Fruit fly (Drosophila melanogaster) whole organism, embryonic: ENCODE measurements around the gene Mrgn1.

ENCODE experiments used
- Ada2b ChIP-seq: fragments of 200-800 bp; sonication (Bioruptor generic); IDR thresholded peaks from 2 replicates; pipeline ENCODE4 v1.3.6; 2022; ENCODE audit warnings: missing biosample characterization, missing genetic modification characterization
- B-H1 ChIP-seq: fragments of 200-800 bp; sonication (Bioruptor generic); IDR thresholded peaks from 3 replicates; pipeline ENCODE4 v1.3.6; 2022; ENCODE audit warnings: missing biosample characterization, missing genetic modification characterization
- Bgb ChIP-seq: fragments of 200-800 bp; sonication (Bioruptor generic); IDR thresholded peaks from 2 replicates; pipeline ENCODE4 v1.3.6; 2022; ENCODE audit warnings: missing biosample characterization, missing genetic modification characterization; ENCODE audit not compliant: partially characterized antibody
- CG10366 ChIP-seq: fragments of 200-800 bp; sonication (Bioruptor generic); IDR thresholded peaks from 2 replicates; pipeline ENCODE4 v1.3.6; 2022; ENCODE audit warnings: missing biosample characterization, missing genetic modification characterization
- CG11093 ChIP-seq: fragments of 200-800 bp; sonication (Bioruptor generic); IDR thresholded peaks from 3 replicates; pipeline ENCODE4 v1.3.6; 2022; ENCODE audit warnings: missing biosample characterization, missing genetic modification characterization
- CG12769 ChIP-seq: fragments of 200-800 bp; sonication (Bioruptor generic); optimal IDR thresholded peaks from 2 replicates; lab custom pipeline; 2019; ENCODE audit warnings: missing biosample characterization, mild to moderate bottlenecking, missing genetic modification characterization, moderate library complexity
- CG1529 ChIP-seq: fragments of 200-800 bp; sonication (Bioruptor generic); optimal IDR thresholded peaks from 3 replicates; lab custom pipeline; 2018; ENCODE audit warnings: missing biosample characterization, missing genetic modification characterization
- CG1647 ChIP-seq: fragments of 200-800 bp; sonication (Bioruptor generic); optimal IDR thresholded peaks from 3 replicates; lab custom pipeline; 2016; ENCODE audit warnings: missing biosample characterization, missing genetic modification characterization
- CG17829 ChIP-seq: fragments of 200-800 bp; optimal IDR thresholded peaks from 2 replicates; lab custom pipeline; 2019; ENCODE audit warnings: missing biosample characterization, mild to moderate bottlenecking, missing genetic modification characterization, moderate library complexity
- CG18262 ChIP-seq: fragments of 200-800 bp; optimal IDR thresholded peaks from 3 replicates; lab custom pipeline; 2019; ENCODE audit warnings: missing biosample characterization, mild to moderate bottlenecking, missing genetic modification characterization, moderate library complexity
- CG18599 ChIP-seq: fragments of 200-800 bp; sonication (Bioruptor generic); optimal IDR thresholded peaks from 3 replicates; lab custom pipeline; 2017; ENCODE audit warnings: missing biosample characterization, missing genetic modification characterization, mild to moderate bottlenecking, moderate library complexity, missing genetic modification reagents
- CG31388 ChIP-seq: fragments of 200-800 bp; sonication (Bioruptor generic); optimal IDR thresholded peaks from 2 replicates; lab custom pipeline; 2016; ENCODE audit warnings: missing biosample characterization, missing genetic modification characterization
- CG3407 ChIP-seq: fragments of 200-800 bp; sonication (Bioruptor generic); optimal IDR thresholded peaks from 2 replicates; lab custom pipeline; 2018; ENCODE audit warnings: missing biosample characterization, mild to moderate bottlenecking, missing genetic modification characterization
- CG5245 ChIP-seq: fragments of 200-800 bp; sonication (Bioruptor generic); optimal IDR thresholded peaks from 3 replicates; lab custom pipeline; 2016; ENCODE audit warnings: missing biosample characterization, missing genetic modification characterization
- CG9437 ChIP-seq: fragments of 200-800 bp; sonication (Bioruptor generic); optimal IDR thresholded peaks from 2 replicates; lab custom pipeline; 2018; ENCODE audit warnings: missing biosample characterization, mild to moderate bottlenecking, missing genetic modification characterization
- CG9609 ChIP-seq: fragments of 200-800 bp; sonication (Bioruptor generic); optimal IDR thresholded peaks from 3 replicates; lab custom pipeline; 2016; ENCODE audit warnings: missing biosample characterization, missing genetic modification characterization
- CG9727 ChIP-seq: fragments of 200-800 bp; sonication (Bioruptor generic); optimal IDR thresholded peaks from 3 replicates; lab custom pipeline; 2017; ENCODE audit warnings: missing biosample characterization, mild to moderate bottlenecking, missing genetic modification characterization
- CG9797 ChIP-seq: fragments of 200-800 bp; sonication (Bioruptor generic); optimal IDR thresholded peaks from 3 replicates; lab custom pipeline; 2018; ENCODE audit warnings: missing biosample characterization, mild to moderate bottlenecking, missing genetic modification characterization
- CoRest ChIP-seq: fragments of 200-800 bp; sonication (Bioruptor generic); optimal IDR thresholded peaks from 3 replicates; lab custom pipeline; 2018; ENCODE audit warnings: missing biosample characterization, mild to moderate bottlenecking, missing genetic modification characterization, moderate library complexity
- D ChIP-seq, 2 experiments: fragments of 200-800 bp in 1 of 2; fragments of >200 bp in 1 of 2; sonication (Bioruptor generic) in 1 of 2; optimal IDR thresholded peaks; 2 replicates in 1 of 2; 3 replicates in 1 of 2; lab custom pipeline; 2017; ENCODE audit warnings: mild to moderate bottlenecking in 1 of 2, missing biosample characterization in 1 of 2, missing genetic modification characterization in 1 of 2, missing genetic modification reagents in 1 of 2
- Dll ChIP-seq: fragments of 200-800 bp; sonication (Bioruptor generic); IDR thresholded peaks from 4 replicates; pipeline ENCODE4 v1.3.6; 2022; ENCODE audit warnings: missing biosample characterization, missing genetic modification characterization; ENCODE audit not compliant: partially characterized antibody
- GATAe ChIP-seq: fragments of 200-800 bp; sonication (Bioruptor generic); conservative IDR thresholded peaks from 2 replicates; pipeline ENCODE4 v1.3.6; 2022; ENCODE audit warnings: missing biosample characterization, missing genetic modification characterization
- Hmr ChIP-seq: fragments of 200-800 bp; sonication (Bioruptor generic); optimal IDR thresholded peaks from 3 replicates; lab custom pipeline; 2017; ENCODE audit warnings: mild to moderate bottlenecking, missing biosample characterization, missing genetic modification reagents, missing genetic modification characterization
- Hmx ChIP-seq: fragments of 200-800 bp; sonication (Bioruptor generic); optimal IDR thresholded peaks from 2 replicates; lab custom pipeline; 2016; ENCODE audit warnings: missing biosample characterization, missing genetic modification characterization
- NFAT ChIP-seq: fragments of 200-800 bp; sonication (Bioruptor generic); IDR thresholded peaks from 2 replicates; pipeline ENCODE4 v1.3.6; 2022; ENCODE audit warnings: missing biosample characterization, missing genetic modification characterization
- Oli ChIP-seq: fragments of 200-800 bp; sonication (Bioruptor generic); optimal IDR thresholded peaks from 2 replicates; lab custom pipeline; 2018; ENCODE audit warnings: missing biosample characterization, mild to moderate bottlenecking, missing genetic modification characterization, moderate library complexity
- Sox102F ChIP-seq: fragments of 200-800 bp; sonication (Bioruptor generic); optimal IDR thresholded peaks from 2 replicates; lab custom pipeline; 2018; ENCODE audit warnings: missing biosample characterization, mild to moderate bottlenecking, missing genetic modification characterization, moderate library complexity
- Xrp1 ChIP-seq: fragments of 200-800 bp; sonication (Bioruptor generic); IDR thresholded peaks from 2 replicates; pipeline ENCODE4 v1.3.6; 2022; ENCODE audit warnings: missing biosample characterization, missing genetic modification characterization
- ap ChIP-seq: fragments of 200-800 bp; sonication (Bioruptor generic); IDR thresholded peaks from 2 replicates; pipeline ENCODE4 v1.3.6; 2022; ENCODE audit warnings: missing biosample characterization, missing genetic modification characterization
- ase ChIP-seq: fragments of 200-800 bp; sonication (Bioruptor generic); IDR thresholded peaks from 3 replicates; pipeline ENCODE4 v1.3.6; 2022; ENCODE audit warnings: missing biosample characterization, missing genetic modification characterization
- az2 ChIP-seq: fragments of 200-800 bp; sonication (Bioruptor generic); optimal IDR thresholded peaks from 3 replicates; lab custom pipeline; 2016; ENCODE audit warnings: missing biosample characterization, missing genetic modification characterization
- cwo ChIP-seq: fragments of 200-800 bp; sonication (Bioruptor generic); optimal IDR thresholded peaks from 3 replicates; lab custom pipeline; 2017; ENCODE audit warnings: missing biosample characterization, missing genetic modification characterization, mild to moderate bottlenecking, moderate library complexity, missing genetic modification reagents
- esg ChIP-seq: fragments of 200-800 bp; sonication (Bioruptor generic); conservative IDR thresholded peaks from 2 replicates; pipeline ENCODE4 v1.3.6; 2022; ENCODE audit warnings: missing biosample characterization, missing genetic modification characterization
- eve ChIP-seq, 2 experiments: fragments of >200 bp; optimal IDR thresholded peaks; 2 replicates each; lab custom pipeline; 2017; ENCODE audit warnings: missing biosample characterization in 2 of 2, missing genetic modification characterization in 2 of 2
- inv ChIP-seq: fragments of 200-800 bp; sonication (Bioruptor generic); IDR thresholded peaks from 2 replicates; pipeline ENCODE4 v1.3.6; 2022; ENCODE audit warnings: missing biosample characterization, missing genetic modification characterization; ENCODE audit not compliant: partially characterized antibody
- mld ChIP-seq: fragments of 200-800 bp; sonication (Bioruptor generic); IDR thresholded peaks from 3 replicates; pipeline ENCODE4 v1.3.6; 2022; ENCODE audit warnings: missing biosample characterization, missing genetic modification characterization; ENCODE audit not compliant: partially characterized antibody
- oc ChIP-seq: fragments of 200-800 bp; sonication (Bioruptor generic); optimal IDR thresholded peaks from 2 replicates; lab custom pipeline; 2018; ENCODE audit warnings: missing biosample characterization, mild to moderate bottlenecking, missing genetic modification characterization, moderate library complexity
- peb ChIP-seq: fragments of 200-800 bp; sonication (Bioruptor generic); IDR thresholded peaks from 2 replicates; pipeline ENCODE4 v1.3.6; 2022; ENCODE audit warnings: missing biosample characterization, missing genetic modification characterization
- pfk ChIP-seq: fragments of 200-800 bp; sonication (Bioruptor generic); optimal IDR thresholded peaks from 2 replicates; lab custom pipeline; 2018; ENCODE audit warnings: missing biosample characterization, mild to moderate bottlenecking, missing genetic modification characterization, moderate library complexity
- prd ChIP-seq, 3 experiments: fragments of >200 bp in 2 of 3; fragments of 200-800 bp in 1 of 3; sonication (Bioruptor generic) in 1 of 3; optimal IDR thresholded peaks in 2 of 3; IDR thresholded peaks in 1 of 3; 2 replicates in 2 of 3; 3 replicates in 1 of 3; pipeline versions ENCODE4 v1.3.6 to Lab custom; 2017 to 2022; ENCODE audit warnings: missing biosample characterization in 1 of 3, missing genetic modification characterization in 1 of 3
- ranshi ChIP-seq: fragments of 200-800 bp; sonication (Bioruptor generic); IDR thresholded peaks from 2 replicates; pipeline ENCODE4 v1.3.6; 2022; ENCODE audit warnings: missing biosample characterization, missing genetic modification characterization
- sc ChIP-seq, 3 experiments: fragments of >200 bp in 2 of 3; fragments of 200-800 bp in 1 of 3; sonication (Bioruptor generic) in 1 of 3; optimal IDR thresholded peaks; 2 replicates in 2 of 3; 3 replicates in 1 of 3; lab custom pipeline; 2017; ENCODE audit warnings: mild to moderate bottlenecking in 1 of 3, missing biosample characterization in 1 of 3, missing genetic modification characterization in 1 of 3, missing genetic modification reagents in 1 of 3
- sd ChIP-seq: fragments of 200-800 bp; sonication (Bioruptor generic); optimal IDR thresholded peaks from 3 replicates; lab custom pipeline; 2018; ENCODE audit warnings: missing biosample characterization, mild to moderate bottlenecking, missing genetic modification characterization, moderate library complexity
- sens-2 ChIP-seq: fragments of 200-800 bp; sonication (Bioruptor generic); IDR thresholded peaks from 2 replicates; pipeline ENCODE4 v1.3.6; 2022; ENCODE audit warnings: missing biosample characterization, missing genetic modification characterization
- stwl ChIP-seq: fragments of 200-800 bp; sonication (Bioruptor generic); optimal IDR thresholded peaks from 3 replicates; lab custom pipeline; 2018; ENCODE audit warnings: missing biosample characterization, mild to moderate bottlenecking, missing genetic modification characterization, moderate library complexity
- tgo ChIP-seq: fragments of 200-800 bp; sonication (Bioruptor generic); IDR thresholded peaks from 3 replicates; pipeline ENCODE4 v1.3.6; 2022; ENCODE audit warnings: missing biosample characterization, missing genetic modification characterization
- tup ChIP-seq: fragments of 200-800 bp; sonication (Bioruptor generic); optimal IDR thresholded peaks from 2 replicates; lab custom pipeline; 2016; ENCODE audit warnings: missing biosample characterization, mild to moderate bottlenecking, missing genetic modification characterization, moderate library complexity
- unc-4 ChIP-seq: fragments of 200-800 bp; sonication (Bioruptor generic); IDR thresholded peaks from 2 replicates; pipeline ENCODE4 v1.3.6; 2022; ENCODE audit warnings: missing biosample characterization, missing genetic modification characterization; ENCODE audit not compliant: partially characterized antibody
- wdn ChIP-seq: fragments of 200-800 bp; sonication (Bioruptor generic); IDR thresholded peaks from 2 replicates; pipeline ENCODE4 v1.3.6; 2022; ENCODE audit warnings: missing biosample characterization, missing genetic modification characterization

Mrgn1 gene

DNA sequence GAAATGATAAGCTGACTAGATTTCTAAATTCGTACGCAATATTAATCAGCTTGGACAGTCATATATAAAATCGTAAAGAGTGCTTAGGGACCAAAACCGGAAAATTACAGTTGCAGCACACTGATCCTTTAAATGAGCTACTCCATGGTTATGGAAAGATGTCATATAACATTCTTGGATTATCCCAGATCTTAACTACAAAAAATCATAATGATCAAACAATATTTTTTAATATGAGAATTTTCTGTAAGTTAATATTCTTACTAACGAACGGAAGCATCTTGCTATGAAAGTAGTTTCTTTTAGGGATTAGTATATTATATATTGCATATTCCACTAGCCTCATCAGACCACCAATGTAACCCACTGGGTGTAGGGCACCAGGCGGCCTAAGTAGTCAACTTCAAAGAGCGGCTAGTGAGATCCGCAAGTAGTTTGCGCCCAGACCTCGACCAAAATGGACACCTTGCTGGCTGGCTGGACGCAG is 45.3 kb downstream of the Mrgn1 start, which contains the start of gene CG11162 (continued):
- TF ChIP-seq GATAe (GFP tag; lab: Robert Waterston, UW) (no peak), CG1529 (no peak), Sox102F (GFP tag; lab: Kevin White, UChicago) (no peak), Xrp1 (GFP tag; lab: Robert Waterston, UW) (no peak), Oli (tag; lab: Kevin White, UChicago) (no peak), CG18262 (tag; lab: Kevin White, UChicago) (no peak), peb (GFP tag; lab: Robert Waterston, UW) (no peak), Ada2b (GFP tag; lab: Robert Waterston, UW) (no peak), ap (GFP tag; lab: Robert Waterston, UW) (no peak), pfk (GFP tag; lab: Kevin White, UChicago) (no peak), CG9727 (GFP tag; lab: Kevin White, UChicago) (peak; percentile 36), tgo (no peak), CG31388 (GFP tag; lab: Kevin White, UChicago) (no peak), CG3407 (GFP tag; lab: Kevin White, UChicago) (no peak), stwl (tag; lab: Kevin White, UChicago) (no peak), az2 (GFP tag; lab: Kevin White, UChicago) (no peak), CG9437 (GFP tag; lab: Kevin White, UChicago) (no peak), NFAT (GFP tag; lab: Robert Waterston, UW) (no peak), CG11093 (GFP tag; lab: Robert Waterston, UW) (no peak), prd (optimal IDR thresholded peaks at IDR 0.05; lab: Kevin White, UChicago) (no peak), prd (GFP tag; IDR thresholded peaks at IDR 0.05; lab: Robert Waterston, UW) (no peak), CG12769 (tag; lab: Kevin White, UChicago) (no peak), Hmx (GFP tag; lab: Kevin White, UChicago) (no peak), CG18599 (peak; percentile 86), inv (GFP tag; lab: Robert Waterston, UW) (no peak), CG5245 (GFP tag; lab: Kevin White, UChicago) (no peak), CG10366 (GFP tag; lab: Robert Waterston, UW) (no peak), wdn (GFP tag; lab: Robert Waterston, UW) (no peak), CoRest (tag; lab: Kevin White, UChicago) (no peak), esg (no peak), ase (GFP tag; lab: Robert Waterston, UW) (no peak), oc (tag; lab: Kevin White, UChicago) (no peak), sens-2 (GFP tag; lab: Robert Waterston, UW) (no peak), ranshi (no peak), cwo (GFP tag; lab: Kevin White, UChicago) (peak; percentile 75), mld (GFP tag; lab: Robert Waterston, UW) (no peak), Bgb (GFP tag; lab: Robert Waterston, UW) (no peak), CG9797 (GFP tag; lab: Kevin White, UChicago) (no peak), CG9609 (GFP tag; lab: Kevin White, UChicago) (no peak), sc (optimal IDR thresholded peaks at IDR 0.05; lab: Kevin White, UChicago) (no peak), sc (GFP tag; optimal IDR thresholded peaks at IDR 0.05; lab: Kevin White, UChicago) (no peak), CG1647 (GFP tag; lab: Kevin White, UChicago) (no peak), Dll (GFP tag; lab: Robert Waterston, UW) (no peak), sd (tag; lab: Kevin White, UChicago) (no peak), eve (GFP tag; optimal IDR thresholded peaks at IDR 0.05; lab: Kevin White, UChicago) (no peak), tup (GFP tag; lab: Kevin White, UChicago) (no peak), B-H1 (GFP tag; lab: Robert Waterston, UW) (no peak), Hmr (GFP tag; lab: Kevin White, UChicago) (peak; percentile 68), unc-4 (GFP tag; lab: Robert Waterston, UW) (no peak), CG17829 (tag; lab: Kevin White, UChicago) (no peak), D (optimal IDR thresholded peaks at IDR 0.05; lab: Kevin White, UChicago) (no peak), D (GFP tag; optimal IDR thresholded peaks at IDR 0.05; lab: Kevin White, UChicago) (no peak)
